Comparison of ENCODE assay signal across 1 fruit fly cellular context in genomic region chr3R:30734576-30734975, dm6.
TF ChIP-seq lines count a peak whose summit lies in the region.

No protein-coding gene starts in this region.

TF ChIP-seq in whole organism, embryonic, 481 proteins besides CTCF, POLR2A, EP300 and RAD21 (continued from another document):
- TF ChIP-seq CG10462 (GFP tag; optimal IDR thresholded peaks at IDR 0.05; lab: Kevin White, UChicago) (no peak), CG11247 (GFP tag; IDR thresholded peaks at IDR 0.05; lab: Robert Waterston, UW) (no peak), CG10431 (GFP tag; optimal IDR thresholded peaks at IDR 0.05; lab: Kevin White, UChicago) (no peak), Blimp-1 (GFP tag; optimal IDR thresholded peaks at IDR 0.05; lab: Kevin White, UChicago) (peak; percentile 52), chif (GFP tag; optimal IDR thresholded peaks at IDR 0.05; lab: Kevin White, UChicago) (no peak), Doc2 (GFP tag; IDR thresholded peaks at IDR 0.05; lab: Robert Waterston, UW) (no peak), CG18599 (GFP tag; optimal IDR thresholded peaks at IDR 0.05; lab: Kevin White, UChicago) (no peak), CG13894 (tag; optimal IDR thresholded peaks at IDR 0.05; lab: Kevin White, UChicago) (no peak), Hsf (GFP tag; optimal IDR thresholded peaks at IDR 0.05; lab: Kevin White, UChicago) (no peak), row (GFP tag; IDR thresholded peaks at IDR 0.05; lab: Robert Waterston, UW) (peak; percentile 58), dmrt11E (tag; optimal IDR thresholded peaks at IDR 0.05; lab: Kevin White, UChicago) (peak; percentile 85), ase (GFP tag; IDR thresholded peaks at IDR 0.05; lab: Robert Waterston, UW) (no peak), CG12299 (tag; optimal IDR thresholded peaks at IDR 0.05; lab: Kevin White, UChicago) (no peak), CG30403 (GFP tag; optimal IDR thresholded peaks at IDR 0.05; lab: Kevin White, UChicago) (peak; percentile 28), NFAT (GFP tag; IDR thresholded peaks at IDR 0.05; lab: Robert Waterston, UW) (no peak), Mad (GFP tag; optimal IDR thresholded peaks at IDR 0.05; lab: Kevin White, UChicago) (no peak), CG4424 (GFP tag; optimal IDR thresholded peaks at IDR 0.05; lab: Kevin White, UChicago) (no peak), grau (tag; optimal IDR thresholded peaks at IDR 0.05; lab: Kevin White, UChicago) (peak; percentile 53), cas (GFP tag; IDR thresholded peaks at IDR 0.05; lab: Robert Waterston, UW) (no peak), hkb (optimal IDR thresholded peaks at IDR 0.05; lab: Kevin White, UChicago) (no peak), hkb (GFP tag; IDR thresholded peaks at IDR 0.05; lab: Robert Waterston, UW) (no peak), D (optimal IDR thresholded peaks at IDR 0.05; lab: Kevin White, UChicago) (no peak), D (GFP tag; optimal IDR thresholded peaks at IDR 0.05; lab: Kevin White, UChicago) (peak; percentile 50), sisA (GFP tag; IDR thresholded peaks at IDR 0.05; lab: Robert Waterston, UW) (peak; percentile 33; the same call in 1 of the 2 replicates), CG12391 (tag; optimal IDR thresholded peaks at IDR 0.05; lab: Kevin White, UChicago) (peak; percentile 68), CG7556 (GFP tag; optimal IDR thresholded peaks at IDR 0.05; lab: Kevin White, UChicago) (peak; percentile 42), CG16863 (GFP tag; optimal IDR thresholded peaks at IDR 0.05; lab: Kevin White, UChicago) (no peak), CG3281 (GFP tag; optimal IDR thresholded peaks at IDR 0.05; lab: Kevin White, UChicago) (no peak), CG6654 (GFP tag; optimal IDR thresholded peaks at IDR 0.05; lab: Kevin White, UChicago) (no peak), CG30020 (tag; optimal IDR thresholded peaks at IDR 0.05; lab: Kevin White, UChicago) (no peak), Hand (GFP tag; optimal IDR thresholded peaks at IDR 0.05; lab: Kevin White, UChicago) (no peak), CG4360 (GFP tag; IDR thresholded peaks at IDR 0.05; lab: Robert Waterston, UW) (no peak), CG7963 (GFP tag; IDR thresholded peaks at IDR 0.05; lab: Robert Waterston, UW; ENCODE audit: partially characterized antibody) (no peak), trem (tag; optimal IDR thresholded peaks at IDR 0.05; lab: Kevin White, UChicago) (peak; percentile 47), salm (tag; optimal IDR thresholded peaks at IDR 0.05; lab: Kevin White, UChicago) (no peak), NfI (GFP tag; optimal IDR thresholded peaks at IDR 0.05; lab: Kevin White, UChicago) (no peak), tap (tag; optimal IDR thresholded peaks at IDR 0.05; lab: Kevin White, UChicago) (no peak), klu (GFP tag; IDR thresholded peaks at IDR 0.05; lab: Robert Waterston, UW) (no peak), CG3838 (GFP tag; optimal IDR thresholded peaks at IDR 0.05; lab: Kevin White, UChicago) (no peak), Adf1 (GFP tag; IDR thresholded peaks at IDR 0.05; lab: Robert Waterston, UW) (no peak), bowl (GFP tag; IDR thresholded peaks at IDR 0.05; lab: Robert Waterston, UW) (no peak), CG12236 (GFP tag; optimal IDR thresholded peaks at IDR 0.05; lab: Kevin White, UChicago) (no peak), toy (GFP tag; IDR thresholded peaks at IDR 0.05; lab: Robert Waterston, UW) (no peak), CG15696 (tag; optimal IDR thresholded peaks at IDR 0.05; lab: Kevin White, UChicago) (peak; percentile 43), CG1647 (GFP tag; optimal IDR thresholded peaks at IDR 0.05; lab: Kevin White, UChicago) (no peak), Antp (GFP tag; optimal IDR thresholded peaks at IDR 0.05; lab: Kevin White, UChicago) (no peak), rib (GFP tag; IDR thresholded peaks at IDR 0.05; lab: Robert Waterston, UW) (no peak), zfh1 (GFP tag; IDR thresholded peaks at IDR 0.05; lab: Robert Waterston, UW) (peak; percentile 61; the same call in 2 of the 3 replicates), BtbVII (GFP tag; optimal IDR thresholded peaks at IDR 0.05; lab: Kevin White, UChicago) (no peak), CG3995 (GFP tag; optimal IDR thresholded peaks at IDR 0.05; lab: Kevin White, UChicago) (no peak), CG15011 (GFP tag; optimal IDR thresholded peaks at IDR 0.05; lab: Kevin White, UChicago) (no peak), CG4730 (GFP tag; IDR thresholded peaks at IDR 0.05; lab: Robert Waterston, UW) (no peak), CG4820 (GFP tag; optimal IDR thresholded peaks at IDR 0.05; lab: Kevin White, UChicago) (peak; percentile 35), Scr (GFP tag; IDR thresholded peaks at IDR 0.05; lab: Robert Waterston, UW; ENCODE audit: partially characterized antibody) (no peak), CG4328 (GFP tag; optimal IDR thresholded peaks at IDR 0.05; lab: Kevin White, UChicago) (no peak), pita (GFP tag; optimal IDR thresholded peaks at IDR 0.05; lab: Kevin White, UChicago) (no peak), ewg (GFP tag; optimal IDR thresholded peaks at IDR 0.05; lab: Kevin White, UChicago) (peak; percentile 3), CG13775 (GFP tag; optimal IDR thresholded peaks at IDR 0.05; lab: Kevin White, UChicago) (peak; percentile 32), CG30431 (GFP tag; optimal IDR thresholded peaks at IDR 0.05; lab: Kevin White, UChicago) (no peak), cwo (GFP tag; optimal IDR thresholded peaks at IDR 0.05; lab: Kevin White, UChicago) (no peak), CG12104 (GFP tag; optimal IDR thresholded peaks at IDR 0.05; lab: Kevin White, UChicago) (no peak), CG13624 (GFP tag; optimal IDR thresholded peaks at IDR 0.05; lab: Kevin White, UChicago) (no peak), CG9609 (GFP tag; optimal IDR thresholded peaks at IDR 0.05; lab: Kevin White, UChicago) (no peak), psq (GFP tag; optimal IDR thresholded peaks at IDR 0.05; lab: Kevin White, UChicago) (no peak), peb (GFP tag; IDR thresholded peaks at IDR 0.05; lab: Robert Waterston, UW) (no peak), CG8924 (tag; optimal IDR thresholded peaks at IDR 0.05; lab: Kevin White, UChicago) (peak; percentile 32), CG12769 (tag; optimal IDR thresholded peaks at IDR 0.05; lab: Kevin White, UChicago) (no peak), sug (tag; optimal IDR thresholded peaks at IDR 0.05; lab: Kevin White, UChicago) (no peak), sd (tag; optimal IDR thresholded peaks at IDR 0.05; lab: Kevin White, UChicago) (no peak), shn (GFP tag; optimal IDR thresholded peaks at IDR 0.05; lab: Kevin White, UChicago) (no peak), cato (GFP tag; optimal IDR thresholded peaks at IDR 0.05; lab: Kevin White, UChicago; ENCODE audit: borderline replicate concordance) (no peak)
